Worm (Caenorhabditis elegans) whole organism, L4 larva: ENCODE measurements around the gene R03H10.11.
A peak's percentile ranks its signal among the peaks of the same experiment; 100 is the strongest.

ENCODE experiments used
- D1046.2 ChIP-seq: fragments of 200-800 bp; sonication (Bioruptor generic); IDR thresholded peaks from 2 replicates; pipeline ENCODE4 v1.3.6; 2022; ENCODE audit warnings: missing genetic modification characterization, missing compliant biosample characterization
- F49E8.2 ChIP-seq: sonication (generic microtip); optimal IDR thresholded peaks from 2 replicates; lab custom pipeline; 2016; ENCODE audit warnings: missing compliant biosample characterization, mild to moderate bottlenecking, missing genetic modification characterization, borderline replicate concordance
- T20F7.1 ChIP-seq: fragments of 200-800 bp; sonication (Bioruptor generic); optimal IDR thresholded peaks from 2 replicates; lab custom pipeline; 2018; ENCODE audit warnings: mild to moderate bottlenecking, missing genetic modification characterization, missing compliant biosample characterization
- Y105C5A.15 ChIP-seq: fragments of 200-800 bp; sonication (Bioruptor generic); IDR thresholded peaks from 2 replicates; pipeline ENCODE4 v1.3.6; 2022; ENCODE audit warnings: missing genetic modification characterization, missing compliant biosample characterization
- Y48G9A.11 ChIP-seq: fragments of 200-800 bp; sonication (Bioruptor generic); IDR thresholded peaks from 2 replicates; pipeline ENCODE4 v1.3.6; 2022; ENCODE audit warnings: missing genetic modification reagents, missing genetic modification characterization, missing compliant biosample characterization
- Y75B8A.6 ChIP-seq: fragments of 200-800 bp; sonication (Bioruptor generic); IDR thresholded peaks from 2 replicates; pipeline ENCODE4 v1.3.6; 2022; ENCODE audit warnings: missing genetic modification reagents, missing genetic modification characterization, missing compliant biosample characterization
- ZK337.2 ChIP-seq: fragments of 200-800 bp; sonication (Bioruptor generic); IDR thresholded peaks from 2 replicates; pipeline ENCODE4 v1.3.6; 2022; ENCODE audit warnings: missing genetic modification reagents, missing genetic modification characterization, missing compliant biosample characterization
- aha-1 ChIP-seq: fragments of 150-350 bp; peaks from one replicate; lab custom pipeline; 2014; ENCODE audit warnings: missing biosample characterization, missing genetic modification characterization
- arid-1 ChIP-seq: fragments of 200-800 bp; sonication (Bioruptor generic); conservative IDR thresholded peaks from 2 replicates; pipeline ENCODE4 v1.3.6; 2022; ENCODE audit warnings: missing genetic modification reagents, missing genetic modification characterization, missing compliant biosample characterization
- attf-4 ChIP-seq: sonication (generic microtip); optimal IDR thresholded peaks from 3 replicates; lab custom pipeline; 2017; ENCODE audit warnings: missing biosample characterization, missing genetic modification characterization
- ceh-28 ChIP-seq: fragments of 150-350 bp; optimal IDR thresholded peaks from 2 replicates; lab custom pipeline; 2014; ENCODE audit warnings: missing biosample characterization, missing genetic modification reagents, missing genetic modification characterization
- ceh-32 ChIP-seq: sonication (generic microtip); optimal IDR thresholded peaks from 2 replicates; lab custom pipeline; 2016; ENCODE audit warnings: mild to moderate bottlenecking, missing genetic modification characterization, missing compliant biosample characterization; ENCODE audit not compliant: poor library complexity
- ceh-44 ChIP-seq: fragments of 200-800 bp; sonication (Bioruptor generic); IDR thresholded peaks from 2 replicates; pipeline ENCODE4 v1.3.6; 2022; ENCODE audit warnings: missing genetic modification reagents, missing genetic modification characterization, missing compliant biosample characterization
- ces-1 ChIP-seq: fragments of 150-350 bp; sonication (generic microtip); optimal IDR thresholded peaks from 4 replicates; lab custom pipeline; 2014; ENCODE audit warnings: missing biosample characterization, missing genetic modification reagents, missing genetic modification characterization
- cey-2 ChIP-seq: sonication (generic microtip); optimal IDR thresholded peaks from 3 replicates; lab custom pipeline; 2017; ENCODE audit warnings: missing genetic modification characterization, mild to moderate bottlenecking, missing compliant biosample characterization, antibody characterized with exemption, borderline replicate concordance; ENCODE audit not compliant: insufficient read depth
- daf-19 ChIP-seq: fragments of 200-800 bp; sonication (Bioruptor generic); conservative IDR thresholded peaks from 2 replicates; pipeline ENCODE4 v1.3.6; 2022; ENCODE audit warnings: missing genetic modification characterization, missing compliant biosample characterization
- daf-8 ChIP-seq: fragments of 200-800 bp; sonication (Bioruptor generic); IDR thresholded peaks from 2 replicates; pipeline ENCODE4 v1.3.6; 2022; ENCODE audit warnings: missing genetic modification characterization, missing compliant biosample characterization
- dmd-6 ChIP-seq: fragments of 200-800 bp; sonication (Bioruptor generic); IDR thresholded peaks from 2 replicates; pipeline ENCODE4 v1.3.6; 2022; ENCODE audit warnings: missing genetic modification reagents, missing genetic modification characterization, missing compliant biosample characterization
- dmd-8 ChIP-seq: fragments of 200-800 bp; sonication (Bioruptor generic); IDR thresholded peaks from 2 replicates; pipeline ENCODE4 v1.3.6; 2022; ENCODE audit warnings: missing genetic modification characterization, missing compliant biosample characterization
- dmd-9 ChIP-seq: fragments of 200-800 bp; sonication (Bioruptor generic); IDR thresholded peaks from 2 replicates; pipeline ENCODE4 v1.3.6; 2022; ENCODE audit warnings: missing genetic modification reagents, missing genetic modification characterization, missing compliant biosample characterization
- dpl-1 ChIP-seq: fragments of 150-350 bp; optimal IDR thresholded peaks from 2 replicates; lab custom pipeline; 2014; ENCODE audit warnings: missing biosample characterization, missing genetic modification reagents, missing genetic modification characterization
- duxl-1 ChIP-seq: sonication (generic microtip); optimal IDR thresholded peaks from 2 replicates; lab custom pipeline; 2016; ENCODE audit warnings: mild to moderate bottlenecking, missing genetic modification characterization, moderate library complexity, missing compliant biosample characterization; ENCODE audit not compliant: poor library complexity
- dve-1 ChIP-seq: sonication (generic microtip); optimal IDR thresholded peaks from 2 replicates; lab custom pipeline; 2017; ENCODE audit warnings: antibody characterized with exemption, mild to moderate bottlenecking, missing genetic modification characterization, missing compliant biosample characterization; ENCODE audit not compliant: insufficient read depth
- egl-27 ChIP-seq: sonication (generic microtip); optimal IDR thresholded peaks from 3 replicates; lab custom pipeline; 2017; ENCODE audit warnings: missing biosample characterization, missing genetic modification reagents, missing genetic modification characterization
- egl-43 ChIP-seq: fragments of 200-800 bp; sonication (Bioruptor generic); IDR thresholded peaks from 2 replicates; pipeline ENCODE4 v1.3.6; 2022; ENCODE audit warnings: missing genetic modification reagents, missing genetic modification characterization, missing compliant biosample characterization
- hlh-30 ChIP-seq: sonication (generic microtip); optimal IDR thresholded peaks from 2 replicates; lab custom pipeline; 2017; ENCODE audit warnings: antibody characterized with exemption, mild to moderate bottlenecking, missing genetic modification characterization, missing compliant biosample characterization; ENCODE audit not compliant: insufficient read depth
- hmg-1.1 ChIP-seq: fragments of 200-800 bp; sonication (Bioruptor generic); IDR thresholded peaks from 2 replicates; pipeline ENCODE4 v1.3.6; 2022; ENCODE audit warnings: missing genetic modification reagents, missing genetic modification characterization, missing compliant biosample characterization
- jun-1 ChIP-seq: fragments of 150-350 bp; optimal IDR thresholded peaks from 2 replicates; lab custom pipeline; 2014; ENCODE audit warnings: missing biosample characterization, missing genetic modification reagents, missing genetic modification characterization
- lim-7 ChIP-seq: fragments of 200-800 bp; sonication (Bioruptor generic); IDR thresholded peaks from 2 replicates; pipeline ENCODE4 v1.3.6; 2022; ENCODE audit warnings: missing genetic modification characterization, missing compliant biosample characterization
- lin-15B ChIP-seq: fragments of 150-350 bp; sonication (generic microtip); optimal IDR thresholded peaks from 3 replicates; lab custom pipeline; 2014; ENCODE audit warnings: missing biosample characterization, missing genetic modification characterization
- lin-38 ChIP-seq: fragments of 200-800 bp; sonication (Bioruptor generic); IDR thresholded peaks from 2 replicates; pipeline ENCODE4 v1.3.6; 2022; ENCODE audit warnings: missing genetic modification reagents, missing genetic modification characterization, missing compliant biosample characterization
- lin-39 ChIP-seq: fragments of 150-350 bp; optimal IDR thresholded peaks from 2 replicates; lab custom pipeline; 2014; ENCODE audit warnings: missing biosample characterization, missing genetic modification reagents, missing genetic modification characterization
- madf-9 ChIP-seq: fragments of 200-800 bp; sonication (Bioruptor generic); conservative IDR thresholded peaks from 2 replicates; pipeline ENCODE4 v1.3.6; 2022; ENCODE audit warnings: missing genetic modification reagents, missing genetic modification characterization, missing compliant biosample characterization
- mxl-2 ChIP-seq: fragments of 200-800 bp; sonication (Bioruptor generic); conservative IDR thresholded peaks from 2 replicates; pipeline ENCODE4 v1.3.6; 2022; ENCODE audit warnings: missing genetic modification reagents, missing genetic modification characterization, missing compliant biosample characterization
- mxl-3 ChIP-seq: fragments of 200-800 bp; sonication (Bioruptor generic); optimal IDR thresholded peaks from 2 replicates; lab custom pipeline; 2018; ENCODE audit warnings: mild to moderate bottlenecking, missing genetic modification characterization, missing compliant biosample characterization
- nhr-10 ChIP-seq: fragments of 150-350 bp; optimal IDR thresholded peaks from 2 replicates; lab custom pipeline; 2014; ENCODE audit warnings: missing biosample characterization, missing genetic modification characterization
- nhr-11 ChIP-seq: fragments of 150-350 bp; optimal IDR thresholded peaks from 2 replicates; lab custom pipeline; 2014; ENCODE audit warnings: missing biosample characterization, missing genetic modification characterization
- nhr-111 ChIP-seq: fragments of 200-800 bp; sonication (Bioruptor generic); optimal IDR thresholded peaks from 2 replicates; lab custom pipeline; 2018; ENCODE audit warnings: mild to moderate bottlenecking, missing genetic modification characterization, missing compliant biosample characterization
- nhr-25 ChIP-seq: sonication (generic microtip); optimal IDR thresholded peaks from 2 replicates; lab custom pipeline; 2017; ENCODE audit warnings: missing genetic modification characterization, mild to moderate bottlenecking, missing compliant biosample characterization, antibody characterized with exemption, moderate library complexity, borderline replicate concordance; ENCODE audit not compliant: insufficient read depth
- nhr-28 ChIP-seq: fragments of 150-350 bp; optimal IDR thresholded peaks from 2 replicates; lab custom pipeline; 2014; ENCODE audit warnings: missing biosample characterization, missing genetic modification characterization
- nhr-48 ChIP-seq: sonication (generic microtip); optimal IDR thresholded peaks from 2 replicates; lab custom pipeline; 2016; ENCODE audit warnings: mild to moderate bottlenecking, missing genetic modification characterization, missing compliant biosample characterization
- nhr-6 ChIP-seq: fragments of 150-350 bp; optimal IDR thresholded peaks from 2 replicates; lab custom pipeline; 2014; ENCODE audit warnings: missing biosample characterization, missing genetic modification characterization
- nhr-76 ChIP-seq: fragments of 150-350 bp; optimal IDR thresholded peaks from 2 replicates; lab custom pipeline; 2014; ENCODE audit warnings: missing biosample characterization, missing genetic modification characterization
- php-3 ChIP-seq: fragments of 200-800 bp; sonication (Bioruptor generic); IDR thresholded peaks from 2 replicates; pipeline ENCODE4 v1.3.6; 2022; ENCODE audit warnings: missing genetic modification reagents, missing genetic modification characterization, missing compliant biosample characterization
- pqm-1 ChIP-seq: sonication (generic microtip); optimal IDR thresholded peaks from 2 replicates; lab custom pipeline; 2017; ENCODE audit warnings: missing biosample characterization, missing genetic modification characterization
- saeg-2 ChIP-seq: fragments of 200-800 bp; sonication (Bioruptor generic); IDR thresholded peaks from 2 replicates; pipeline ENCODE4 v1.3.6; 2022; ENCODE audit warnings: missing genetic modification reagents, missing genetic modification characterization, missing compliant biosample characterization
- unc-39 ChIP-seq: sonication (generic microtip); optimal IDR thresholded peaks from 2 replicates; lab custom pipeline; 2017; ENCODE audit warnings: missing biosample characterization, missing genetic modification characterization
- vab-7 ChIP-seq: fragments of 200-800 bp; sonication (Bioruptor generic); IDR thresholded peaks from 2 replicates; pipeline ENCODE4 v1.3.6; 2022; ENCODE audit warnings: missing genetic modification reagents, missing genetic modification characterization, missing compliant biosample characterization
- zfp-2 ChIP-seq: sonication (generic microtip); optimal IDR thresholded peaks from 2 replicates; lab custom pipeline; 2016; ENCODE audit warnings: mild to moderate bottlenecking, missing genetic modification characterization, missing compliant biosample characterization
- ztf-7 ChIP-seq: fragments of 150-350 bp; optimal IDR thresholded peaks from 2 replicates; lab custom pipeline; 2014; ENCODE audit warnings: missing biosample characterization, missing genetic modification characterization

The R03H10.11 gene

DNA sequence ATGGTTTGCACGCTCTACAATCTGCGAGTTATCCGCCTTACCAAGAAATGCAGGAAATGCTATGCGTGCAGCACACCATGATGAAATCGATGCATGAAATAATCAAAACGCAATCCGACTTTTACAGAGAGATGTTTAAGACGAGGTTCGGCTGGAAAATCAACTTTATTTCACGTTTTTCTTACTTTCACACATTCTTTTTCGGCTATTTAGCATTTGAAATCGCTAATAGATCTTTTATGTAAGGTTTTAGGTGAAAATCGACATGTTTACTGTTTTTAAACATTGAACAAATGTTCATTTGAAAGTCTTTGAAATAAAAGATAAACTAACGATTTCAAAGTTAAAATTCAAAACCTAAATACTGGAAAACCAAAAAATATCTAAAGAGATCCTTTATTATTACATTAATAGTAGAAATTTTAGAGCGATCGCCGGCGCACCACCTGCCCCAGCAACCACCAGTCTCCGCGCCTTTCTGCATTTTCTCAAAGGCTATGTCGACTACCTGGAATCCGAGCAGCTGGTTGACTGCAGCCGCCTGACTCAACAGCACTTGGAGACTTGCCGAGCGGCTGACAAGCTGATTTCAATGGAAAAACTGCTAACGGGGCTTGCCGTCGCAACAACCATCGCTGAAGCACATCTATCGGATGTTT is 45.8 kb downstream of the R03H10.11 start (continued):
- TF ChIP-seq egl-43 (GFP tag; lab: Robert Waterston, UW) (peak; percentile 81), duxl-1 (tag; lab: Kevin White, UChicago) (no peak), daf-19 (GFP tag; lab: Robert Waterston, UW) (no peak), mxl-2 (GFP tag; lab: Robert Waterston, UW) (no peak), nhr-6 (tag; lab: Kevin White, UChicago) (no peak), madf-9 (GFP tag; lab: Robert Waterston, UW) (no peak), ceh-32 (tag; lab: Kevin White, UChicago) (no peak), saeg-2 (GFP tag; lab: Robert Waterston, UW) (0 out of 2 replicates have a peak, but pooled peaks have one; percentile 29), Y48G9A.11 (peak; percentile 29; the same call in 1 of the 2 replicates), nhr-76 (tag; lab: Kevin White, UChicago) (no peak), nhr-111 (peak; percentile 33), dpl-1 (GFP tag; lab: Kevin White, UChicago) (no peak), php-3 (GFP tag; lab: Robert Waterston, UW) (peak; percentile 36; the same call in 1 of the 2 replicates), arid-1 (GFP tag; lab: Robert Waterston, UW) (peak; percentile 63), ceh-28 (tag; lab: Kevin White, UChicago) (no peak), jun-1 (tag; lab: Kevin White, UChicago) (no peak), lin-39 (tag; lab: Kevin White, UChicago) (no peak), lin-38 (GFP tag; lab: Robert Waterston, UW) (peak; percentile 59), egl-27 (no peak), aha-1 (peak; percentile 71), nhr-10 (tag; lab: Kevin White, UChicago) (no peak), lin-15B (tag; lab: Kevin White, UChicago) (no peak), ces-1 (GFP tag; lab: Kevin White, UChicago) (no peak), hlh-30 (no peak), cey-2 (tag; lab: Kevin White, UChicago) (no peak), dve-1 (tag; lab: Kevin White, UChicago) (no peak), Y75B8A.6 (GFP tag; lab: Robert Waterston, UW) (no peak), Y105C5A.15 (GFP tag; lab: Robert Waterston, UW) (no peak), hmg-1.1 (GFP tag; lab: Robert Waterston, UW) (no peak), daf-8 (GFP tag; lab: Robert Waterston, UW) (no peak), attf-4 (no peak), dmd-9 (GFP tag; lab: Robert Waterston, UW) (no peak), vab-7 (GFP tag; lab: Robert Waterston, UW) (no peak), zfp-2 (tag; lab: Kevin White, UChicago) (no peak), F49E8.2 (tag; lab: Kevin White, UChicago) (peak; percentile 20), dmd-8 (0 out of 2 replicates have a peak, but pooled peaks have one; percentile 28), ceh-44 (no peak), mxl-3 (no peak), nhr-11 (tag; lab: Kevin White, UChicago) (no peak), nhr-28 (no peak), D1046.2 (GFP tag; lab: Robert Waterston, UW) (peak; percentile 7; the same call in 1 of the 2 replicates), lim-7 (GFP tag; lab: Robert Waterston, UW) (no peak), ZK337.2 (no peak), dmd-6 (no peak), nhr-25 (tag; lab: Kevin White, UChicago) (no peak), pqm-1 (tag; lab: Kevin White, UChicago) (no peak), nhr-48 (no peak), T20F7.1 (no peak), unc-39 (tag; lab: Kevin White, UChicago) (no peak), ztf-7 (no peak)
